Worm (Caenorhabditis elegans) whole organism, midembryonic: ENCODE data around the gene smrd-1.

ENCODE experiments used
- T22C8.4 ChIP-seq: fragments of 200-800 bp; sonication (Bioruptor generic); IDR thresholded peaks from 2 replicates; pipeline ENCODE4 v1.3.6; 2022; ENCODE audit warnings: missing genetic modification characterization, missing compliant biosample characterization
- cog-1 ChIP-seq: sonication (generic microtip); optimal IDR thresholded peaks from 2 replicates; lab custom pipeline; 2016; ENCODE audit warnings: missing genetic modification characterization, missing compliant biosample characterization
- flt-1 ChIP-seq: fragments of 200-800 bp; sonication (Bioruptor generic); IDR thresholded peaks from 2 replicates; pipeline ENCODE4 v1.3.6; 2022; ENCODE audit warnings: missing genetic modification characterization, missing compliant biosample characterization
- klf-2 ChIP-seq: fragments of 200-800 bp; sonication (Bioruptor generic); conservative IDR thresholded peaks from 2 replicates; pipeline ENCODE4 v1.3.6; 2022; ENCODE audit warnings: missing genetic modification reagents, missing genetic modification characterization, missing compliant biosample characterization
- med-1 ChIP-seq: sonication (generic microtip); optimal IDR thresholded peaks from 2 replicates; lab custom pipeline; 2017; ENCODE audit warnings: missing genetic modification characterization, mild to moderate bottlenecking, missing compliant biosample characterization, antibody characterized with exemption, missing genetic modification reagents; ENCODE audit not compliant: insufficient read depth
- ref-1 ChIP-seq: fragments of 200-800 bp; sonication (Bioruptor generic); conservative IDR thresholded peaks from 2 replicates; pipeline ENCODE4 v1.3.6; 2022; ENCODE audit warnings: missing genetic modification reagents, missing genetic modification characterization, missing compliant biosample characterization
- tab-1 ChIP-seq: fragments of 200-800 bp; sonication (Bioruptor generic); IDR thresholded peaks from 2 replicates; pipeline ENCODE4 v1.3.6; 2022; ENCODE audit warnings: missing genetic modification characterization, missing compliant biosample characterization
- ztf-23 ChIP-seq: fragments of 200-800 bp; sonication (Bioruptor generic); IDR thresholded peaks from 2 replicates; pipeline ENCODE4 v1.3.6; 2022; ENCODE audit warnings: missing genetic modification reagents, missing genetic modification characterization, missing compliant biosample characterization
- ztf-29 ChIP-seq: fragments of 200-800 bp; sonication (Bioruptor generic); IDR thresholded peaks from 2 replicates; pipeline ENCODE4 v1.3.6; 2022; ENCODE audit warnings: missing genetic modification reagents, missing genetic modification characterization, missing compliant biosample characterization

The smrd-1 gene

ce11 chrIII:10423906-10424305 is 11.9 kb downstream of the smrd-1 start, which contains the start of gene M03C11.6:
M03C11.6 (minus strand) TSS chrIII:10424006.
- no peak for TF ChIP-seq ztf-23 (GFP tag; lab: Robert Waterston, UW)
- no peak for TF ChIP-seq ztf-29
- no peak for TF ChIP-seq klf-2 (GFP tag; lab: Robert Waterston, UW)
- TF ChIP-seq tab-1 (GFP tag; lab: Robert Waterston, UW) = no peak
- no peak for TF ChIP-seq T22C8.4 (GFP tag; lab: Robert Waterston, UW)
- no peak for TF ChIP-seq med-1 (GFP tag; lab: Kevin White, UChicago)
- no peak for TF ChIP-seq ref-1 (GFP tag; lab: Robert Waterston, UW)

- TF ChIP-seq T22C8.4 (GFP tag; lab: Robert Waterston, UW) = no peak
- TF ChIP-seq ref-1 (GFP tag; lab: Robert Waterston, UW) = 0 out of 2 replicates have a peak, but pooled peaks have one; percentile 22
Observed at ce11 chrIII:10421680-10422079, 14.1 kb downstream of the smrd-1 start.

ce11 chrIII:10415822-10416221 is 20.0 kb downstream of the smrd-1 start, which contains the start of gene ymel-1:
ymel-1 (plus strand) TSS chrIII:10416139.
- TF ChIP-seq flt-1 (GFP tag; lab: Robert Waterston, UW) (no peak), med-1 (GFP tag; lab: Kevin White, UChicago) (no peak), T22C8.4 (GFP tag; lab: Robert Waterston, UW) (no peak), ztf-29 (no peak), tab-1 (GFP tag; lab: Robert Waterston, UW) (no peak), klf-2 (GFP tag; lab: Robert Waterston, UW) (no peak), ref-1 (GFP tag; lab: Robert Waterston, UW) (no peak), cog-1 (tag; lab: Kevin White, UChicago) (no peak), ztf-23 (GFP tag; lab: Robert Waterston, UW) (no peak)

ce11 chrIII:10407198-10407663 is 28.6 kb downstream of the smrd-1 start, which contains the start of gene hat-1:
hat-1 (minus strand) TSS chrIII:10407248.
- TF ChIP-seq cog-1 (tag; lab: Kevin White, UChicago) (no peak), ztf-29 (peak; percentile 51), ztf-23 (GFP tag; lab: Robert Waterston, UW) (0 out of 2 replicates have a peak, but pooled peaks have one; percentile 41), flt-1 (GFP tag; lab: Robert Waterston, UW) (peak; percentile 64; the same call in 1 of the 2 replicates), T22C8.4 (GFP tag; lab: Robert Waterston, UW) (0 out of 2 replicates have a peak, but pooled peaks have one; percentile 18)

- TF ChIP-seq ztf-29 (no peak), cog-1 (tag; lab: Kevin White, UChicago) (no peak), flt-1 (GFP tag; lab: Robert Waterston, UW) (no peak), ztf-23 (GFP tag; lab: Robert Waterston, UW) (no peak), klf-2 (GFP tag; lab: Robert Waterston, UW) (no peak), ref-1 (GFP tag; lab: Robert Waterston, UW) (no peak), med-1 (GFP tag; lab: Kevin White, UChicago) (no peak), tab-1 (GFP tag; lab: Robert Waterston, UW) (no peak), T22C8.4 (GFP tag; lab: Robert Waterston, UW) (no peak)
Observed at ce11 chrIII:10404918-10405317, 30.9 kb downstream of the smrd-1 start, which contains the start of the genes M03C11.3 and chl-1. M03C11.3 (plus strand) TSS chrIII:10405070. chl-1 (minus strand) TSS chrIII:10405240.

ce11 chrIII:10398919-10399318 is 36.9 kb downstream of the smrd-1 start:
- TF ChIP-seq klf-2 (GFP tag; lab: Robert Waterston, UW) (no peak), ztf-23 (GFP tag; lab: Robert Waterston, UW) (no peak), cog-1 (tag; lab: Kevin White, UChicago) (no peak), flt-1 (GFP tag; lab: Robert Waterston, UW) (no peak), T22C8.4 (GFP tag; lab: Robert Waterston, UW) (no peak), med-1 (GFP tag; lab: Kevin White, UChicago) (no peak), ref-1 (GFP tag; lab: Robert Waterston, UW) (no peak), tab-1 (GFP tag; lab: Robert Waterston, UW) (no peak), ztf-29 (no peak)

- TF ChIP-seq tab-1 (GFP tag; lab: Robert Waterston, UW) (no peak), ztf-29 (no peak), ref-1 (GFP tag; lab: Robert Waterston, UW) (no peak), flt-1 (GFP tag; lab: Robert Waterston, UW) (no peak), T22C8.4 (GFP tag; lab: Robert Waterston, UW) (no peak), med-1 (GFP tag; lab: Kevin White, UChicago) (no peak), klf-2 (GFP tag; lab: Robert Waterston, UW) (no peak), ztf-23 (GFP tag; lab: Robert Waterston, UW) (no peak), cog-1 (tag; lab: Kevin White, UChicago) (no peak)
Observed at ce11 chrIII:10396891-10397502, 38.8 kb downstream of the smrd-1 start.

- TF ChIP-seq med-1 (GFP tag; lab: Kevin White, UChicago) (no peak), tab-1 (GFP tag; lab: Robert Waterston, UW) (no peak), klf-2 (GFP tag; lab: Robert Waterston, UW) (no peak), T22C8.4 (GFP tag; lab: Robert Waterston, UW) (no peak), cog-1 (tag; lab: Kevin White, UChicago) (no peak), flt-1 (GFP tag; lab: Robert Waterston, UW) (no peak), ztf-23 (GFP tag; lab: Robert Waterston, UW) (no peak), ztf-29 (no peak), ref-1 (GFP tag; lab: Robert Waterston, UW) (no peak)
Observed at ce11 chrIII:10395990-10396389, 39.8 kb downstream of the smrd-1 start, which contains the start of gene M03C11.1. M03C11.1 (minus strand) TSS chrIII:10396090.

- TF ChIP-seq T22C8.4 (GFP tag; lab: Robert Waterston, UW) = no peak
- TF ChIP-seq tab-1 (GFP tag; lab: Robert Waterston, UW) = no peak
- no peak for TF ChIP-seq ztf-23 (GFP tag; lab: Robert Waterston, UW)
- no peak for TF ChIP-seq flt-1 (GFP tag; lab: Robert Waterston, UW)
- no peak for TF ChIP-seq klf-2 (GFP tag; lab: Robert Waterston, UW)
- TF ChIP-seq cog-1 (tag; lab: Kevin White, UChicago) = no peak
- TF ChIP-seq med-1 (GFP tag; lab: Kevin White, UChicago) = no peak
- no peak for TF ChIP-seq ztf-29
- TF ChIP-seq ref-1 (GFP tag; lab: Robert Waterston, UW) = no peak
Observed at ce11 chrIII:10391628-10392027, 44.2 kb downstream of the smrd-1 start, which contains the start of gene M03C11.9. M03C11.9 (minus strand) TSS chrIII:10391728.
